Fruit fly (Drosophila melanogaster) whole organism, pupa: ENCODE measurements around the gene Zn72D.

ENCODE experiments used
- CG10348 ChIP-seq: fragments of 200-800 bp; sonication (Bioruptor generic); IDR thresholded peaks from 2 replicates; pipeline ENCODE4 v1.3.6; 2022; ENCODE audit warnings: missing biosample characterization, missing genetic modification characterization
- CG12605 ChIP-seq: fragments of 200-800 bp; sonication (Bioruptor generic); IDR thresholded peaks from 2 replicates; pipeline ENCODE4 v1.3.6; 2022; ENCODE audit warnings: missing biosample characterization, missing genetic modification characterization
- CG13204 ChIP-seq: fragments of 200-800 bp; sonication (Bioruptor generic); optimal IDR thresholded peaks from 2 replicates; lab custom pipeline; 2018; ENCODE audit warnings: missing biosample characterization, mild to moderate bottlenecking, missing genetic modification characterization, moderate library complexity
- CG14655 ChIP-seq: fragments of 200-800 bp; sonication (Bioruptor generic); optimal IDR thresholded peaks from 3 replicates; lab custom pipeline; 2017; ENCODE audit warnings: mild to moderate bottlenecking, missing biosample characterization, missing genetic modification reagents, missing genetic modification characterization
- CG15710 ChIP-seq: fragments of 200-800 bp; sonication (Bioruptor generic); optimal IDR thresholded peaks from 2 replicates; lab custom pipeline; 2018; ENCODE audit warnings: missing biosample characterization, mild to moderate bottlenecking, missing genetic modification characterization, moderate library complexity
- CG17806 ChIP-seq: fragments of 200-800 bp; sonication (Bioruptor generic); optimal IDR thresholded peaks from 2 replicates; lab custom pipeline; 2018; ENCODE audit warnings: missing biosample characterization, mild to moderate bottlenecking, missing genetic modification characterization, moderate library complexity
- CG32121 ChIP-seq: fragments of 200-800 bp; sonication (Bioruptor generic); IDR thresholded peaks from 2 replicates; pipeline ENCODE4 v1.3.6; 2022; ENCODE audit warnings: missing biosample characterization, missing genetic modification characterization
- CG34367 ChIP-seq: fragments of 200-800 bp; sonication (Bioruptor generic); optimal IDR thresholded peaks from 2 replicates; lab custom pipeline; 2018; ENCODE audit warnings: missing biosample characterization, mild to moderate bottlenecking, missing genetic modification characterization
- CG4496 ChIP-seq: fragments of 200-800 bp; sonication (Bioruptor generic); IDR thresholded peaks from 3 replicates; pipeline ENCODE4 v1.3.6; 2022; ENCODE audit warnings: missing biosample characterization, missing genetic modification characterization
- CG8159 ChIP-seq: fragments of 200-800 bp; sonication (Bioruptor generic); optimal IDR thresholded peaks from 3 replicates; lab custom pipeline; 2018; ENCODE audit warnings: missing biosample characterization, mild to moderate bottlenecking, missing genetic modification characterization, moderate library complexity
- CG8301 ChIP-seq: fragments of 200-800 bp; sonication (Bioruptor generic); optimal IDR thresholded peaks from 2 replicates; lab custom pipeline; 2018; ENCODE audit warnings: missing biosample characterization, mild to moderate bottlenecking, missing genetic modification characterization
- CG9948 ChIP-seq: fragments of 200-800 bp; sonication (Bioruptor generic); optimal IDR thresholded peaks from 2 replicates; lab custom pipeline; 2018; ENCODE audit warnings: missing biosample characterization, mild to moderate bottlenecking, missing genetic modification characterization, moderate library complexity
- D1 ChIP-seq: fragments of 200-800 bp; sonication (Bioruptor generic); optimal IDR thresholded peaks from 2 replicates; lab custom pipeline; 2018; ENCODE audit warnings: missing biosample characterization, mild to moderate bottlenecking, missing genetic modification characterization, moderate library complexity
- EcR ChIP-seq: fragments of 200-800 bp; sonication (Bioruptor generic); optimal IDR thresholded peaks from 3 replicates; lab custom pipeline; 2019; ENCODE audit warnings: missing biosample characterization, missing genetic modification characterization, mild to moderate bottlenecking, moderate library complexity, missing genetic modification reagents
- Ets98B ChIP-seq: fragments of 200-800 bp; sonication (Bioruptor generic); IDR thresholded peaks from 2 replicates; pipeline ENCODE4 v1.3.6; 2022; ENCODE audit warnings: missing biosample characterization, missing genetic modification characterization
- Pif1A ChIP-seq: fragments of 200-800 bp; sonication (Bioruptor generic); optimal IDR thresholded peaks from 3 replicates; lab custom pipeline; 2016; ENCODE audit warnings: missing biosample characterization, missing genetic modification characterization
- Pif1B ChIP-seq: fragments of 200-800 bp; sonication (Bioruptor generic); optimal IDR thresholded peaks from 3 replicates; lab custom pipeline; 2016; ENCODE audit warnings: missing biosample characterization, missing genetic modification characterization
- Snoo ChIP-seq: fragments of 200-800 bp; sonication (Bioruptor generic); optimal IDR thresholded peaks from 3 replicates; lab custom pipeline; 2017; ENCODE audit warnings: missing biosample characterization, mild to moderate bottlenecking, missing genetic modification characterization, inconsistent platforms
- fd96Ca ChIP-seq: fragments of 200-800 bp; sonication (Bioruptor generic); IDR thresholded peaks from 3 replicates; pipeline ENCODE4 v1.3.6; 2022; ENCODE audit warnings: missing biosample characterization, missing genetic modification characterization
- gl ChIP-seq: fragments of 200-800 bp; sonication (Bioruptor generic); optimal IDR thresholded peaks from 2 replicates; lab custom pipeline; 2018; ENCODE audit warnings: missing biosample characterization, mild to moderate bottlenecking, missing genetic modification characterization
- rn ChIP-seq: fragments of 200-800 bp; sonication (Bioruptor generic); IDR thresholded peaks from 2 replicates; pipeline ENCODE4 v1.3.6; 2022; ENCODE audit warnings: missing biosample characterization, missing genetic modification characterization

The Zn72D gene

DNA sequence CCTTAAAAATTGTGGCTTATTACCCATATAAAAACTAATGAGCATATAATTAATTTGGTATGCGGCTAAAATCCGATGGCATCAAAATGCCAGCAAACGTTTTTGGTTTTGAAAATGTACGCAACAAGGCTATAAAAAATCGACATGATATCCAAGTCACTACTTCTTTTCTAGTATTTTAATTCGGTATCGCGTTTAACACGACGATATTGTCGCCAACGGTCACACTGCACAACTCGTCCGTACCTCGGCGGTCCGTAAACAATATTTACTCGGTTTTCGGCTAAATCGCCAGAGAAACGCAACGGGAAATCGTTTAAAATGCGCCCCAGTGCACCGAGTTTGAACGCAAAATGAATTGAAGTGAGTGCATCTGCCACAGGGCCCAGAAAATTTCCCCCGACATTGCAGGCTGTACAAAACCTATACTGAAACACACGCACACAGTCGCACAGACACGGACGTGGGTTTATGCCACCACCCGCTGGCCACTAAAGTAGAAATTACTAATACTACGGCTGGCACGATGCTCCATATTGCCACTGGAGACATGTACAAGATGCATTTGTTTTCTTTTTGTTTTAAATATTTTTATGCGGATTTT lies 679 bp upstream of the Zn72D start, which contains the start of gene Taf4:
Gene Taf4, plus strand, starts transcription at position 210 of the 604 bp plus-strand sequence.
- TF ChIP-seq CG9948 (tag; lab: Kevin White, UChicago) (no peak), CG12605 (peak; percentile 59; the same call in 1 of the 2 replicates)

DNA sequence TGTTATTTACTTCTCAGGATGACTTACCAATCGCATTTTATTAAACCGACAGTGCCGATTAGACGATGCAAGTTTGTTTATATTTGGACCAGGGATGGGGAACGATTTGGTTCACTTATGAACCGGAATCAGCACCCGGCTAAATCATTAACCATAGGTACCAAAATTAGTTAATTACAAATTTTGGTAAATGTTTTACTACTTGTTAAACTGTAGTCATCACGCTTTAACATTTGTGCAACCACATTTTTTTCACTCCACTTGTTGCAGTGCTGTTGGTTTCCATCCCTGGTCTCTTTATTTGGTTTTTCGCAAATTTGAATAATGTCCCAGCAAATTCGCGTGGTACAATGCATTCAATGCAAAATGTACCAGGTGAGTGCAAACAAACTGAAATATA lies 6.9 kb downstream of the Zn72D start, which contains the start of the genes IntS9 and CG43295:
Gene IntS9, minus strand, starts transcription at position 100 of the 400 bp plus-strand sequence.
Gene CG43295, plus strand, starts transcription at position 325 of the 400 bp plus-strand sequence.
- no peak for TF ChIP-seq CG13204 (GFP tag; lab: Kevin White, UChicago)
- peak; percentile 74 for TF ChIP-seq CG32121 (GFP tag; lab: Robert Waterston, UW)
- TF ChIP-seq D1 (tag; lab: Kevin White, UChicago), result no peak
- peak; percentile 81 for TF ChIP-seq CG15710 (tag; lab: Kevin White, UChicago)
- no peak for TF ChIP-seq EcR
- TF ChIP-seq CG8159, result no peak
- TF ChIP-seq CG9948 (tag; lab: Kevin White, UChicago), result peak; percentile 67
- TF ChIP-seq gl (tag; lab: Kevin White, UChicago), result peak; percentile 71
- TF ChIP-seq Pif1B (GFP tag; lab: Kevin White, UChicago), result no peak
- no peak for TF ChIP-seq CG8301
- peak; percentile 72 for TF ChIP-seq CG12605
- no peak for TF ChIP-seq Pif1A
- TF ChIP-seq CG17806 (tag; lab: Kevin White, UChicago), result peak; percentile 83
- no peak for TF ChIP-seq CG10348 (GFP tag; lab: Robert Waterston, UW)
- peak; percentile 84 for TF ChIP-seq Ets98B
- TF ChIP-seq CG4496, result peak; percentile 88
- TF ChIP-seq CG14655, result no peak
- peak; percentile 73 for TF ChIP-seq CG34367 (tag; lab: Kevin White, UChicago)
- peak; percentile 91 for TF ChIP-seq fd96Ca (GFP tag; lab: Robert Waterston, UW)
- TF ChIP-seq Snoo (tag; lab: Kevin White, UChicago), result peak; percentile 77
- peak; percentile 61; the same call in 1 of the 2 replicates for TF ChIP-seq rn (GFP tag; lab: Robert Waterston, UW)

DNA sequence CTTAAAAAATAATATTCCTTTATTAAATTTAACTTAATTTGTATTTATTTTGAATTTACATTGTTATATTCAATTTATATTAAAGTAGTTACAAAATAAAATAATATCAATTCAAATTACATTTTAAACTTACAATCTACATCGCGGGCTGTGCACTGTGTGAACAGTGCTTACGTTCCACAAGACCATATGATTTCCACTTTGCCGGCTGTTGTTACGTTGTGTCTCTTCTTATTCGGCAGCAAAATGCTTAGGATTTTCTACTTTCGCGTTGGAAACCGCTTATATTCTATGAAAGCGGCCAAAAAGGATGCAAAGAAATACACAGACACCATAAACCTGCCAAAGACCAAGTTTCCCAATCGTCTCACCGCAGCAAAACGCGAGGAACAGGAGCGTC lies 12.4 kb downstream of the Zn72D start, which contains the start of gene IleRS-m:
Gene IleRS-m, plus strand, starts transcription at position 222 of the 400 bp plus-strand sequence.
- TF ChIP-seq CG9948 (tag; lab: Kevin White, UChicago), result no peak
- TF ChIP-seq Pif1A, result no peak
- no peak for TF ChIP-seq CG15710 (tag; lab: Kevin White, UChicago)

DNA sequence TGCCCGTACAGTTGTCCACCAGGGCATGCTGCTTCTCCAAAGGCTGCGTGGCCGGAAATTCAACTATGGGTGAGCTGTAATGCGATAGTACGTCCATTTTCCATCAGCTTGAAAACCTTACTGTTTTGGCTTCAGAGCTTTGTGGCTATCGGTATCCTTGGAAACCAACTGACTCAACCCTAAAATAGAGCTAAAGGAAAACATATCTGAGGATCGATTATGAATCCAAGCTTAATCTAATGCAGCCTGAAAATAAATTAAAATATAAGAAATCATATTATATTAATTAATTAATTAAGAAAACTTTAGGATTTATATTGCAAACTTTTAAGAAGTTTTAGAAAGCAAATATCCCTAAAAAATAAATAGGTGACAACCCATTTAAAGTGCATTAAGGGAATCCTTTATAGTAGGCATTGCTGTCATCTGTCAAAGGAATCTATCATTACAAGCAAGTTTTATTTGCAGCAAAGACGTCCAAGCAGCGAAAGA lies 15.0 kb downstream of the Zn72D start, which contains the start of the genes CG13074 and ATPsynbetaL:
Gene CG13074, minus strand, starts transcription at position 101 of the 492 bp plus-strand sequence.
Gene ATPsynbetaL, plus strand, starts transcription at position 442 of the 492 bp plus-strand sequence.
- TF ChIP-seq fd96Ca (GFP tag; lab: Robert Waterston, UW) (no peak), CG12605 (no peak), CG14655 (no peak), CG32121 (GFP tag; lab: Robert Waterston, UW) (no peak), EcR (no peak), rn (GFP tag; lab: Robert Waterston, UW) (no peak), CG8159 (no peak), D1 (tag; lab: Kevin White, UChicago) (no peak), CG10348 (GFP tag; lab: Robert Waterston, UW) (no peak), CG13204 (GFP tag; lab: Kevin White, UChicago) (no peak), CG4496 (no peak), CG34367 (tag; lab: Kevin White, UChicago) (no peak), gl (tag; lab: Kevin White, UChicago) (no peak), CG17806 (tag; lab: Kevin White, UChicago) (no peak), CG9948 (tag; lab: Kevin White, UChicago) (no peak)

DNA sequence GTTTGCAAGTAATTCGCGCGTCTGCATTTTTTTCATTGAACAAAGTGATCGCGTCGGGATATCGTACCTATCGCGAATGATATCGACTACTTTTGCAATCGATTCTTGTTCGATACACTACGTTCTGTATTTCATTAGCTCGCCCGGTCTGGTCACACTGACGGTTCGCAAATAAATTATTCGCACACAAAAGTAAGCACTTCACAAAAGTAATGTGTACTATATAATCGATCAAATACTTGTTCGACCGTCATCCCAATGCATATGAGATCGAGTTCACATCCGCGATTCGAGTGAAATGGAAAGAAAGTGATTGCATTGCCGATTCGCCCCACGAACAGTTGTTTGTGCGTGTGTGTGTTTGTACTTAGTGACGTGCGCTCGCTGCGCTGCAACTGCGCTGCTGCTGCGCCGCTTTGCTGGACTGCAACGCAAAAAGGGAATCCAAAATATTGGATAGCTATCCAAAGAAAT lies 22.1 kb downstream of the Zn72D start, which contains the start of the genes CG5235 and ClC-c:
Gene CG5235, minus strand, starts transcription at position 63 of the 474 bp plus-strand sequence.
Gene ClC-c, plus strand, starts transcription at position 125 of the 474 bp plus-strand sequence.
- no peak for TF ChIP-seq CG13204 (GFP tag; lab: Kevin White, UChicago)
- TF ChIP-seq CG12605, result no peak
- TF ChIP-seq CG17806 (tag; lab: Kevin White, UChicago), result no peak
- TF ChIP-seq CG8301, result no peak
- TF ChIP-seq CG14655, result no peak
- TF ChIP-seq fd96Ca (GFP tag; lab: Robert Waterston, UW), result no peak
- TF ChIP-seq EcR, result no peak
- no peak for TF ChIP-seq rn (GFP tag; lab: Robert Waterston, UW)
- no peak for TF ChIP-seq CG10348 (GFP tag; lab: Robert Waterston, UW)
- no peak for TF ChIP-seq CG9948 (tag; lab: Kevin White, UChicago)
- no peak for TF ChIP-seq CG15710 (tag; lab: Kevin White, UChicago)
- no peak for TF ChIP-seq D1 (tag; lab: Kevin White, UChicago)
- no peak for TF ChIP-seq Ets98B
- no peak for TF ChIP-seq gl (tag; lab: Kevin White, UChicago)
- TF ChIP-seq CG34367 (tag; lab: Kevin White, UChicago), result no peak
- TF ChIP-seq CG32121 (GFP tag; lab: Robert Waterston, UW), result no peak
- no peak for TF ChIP-seq Pif1A

DNA sequence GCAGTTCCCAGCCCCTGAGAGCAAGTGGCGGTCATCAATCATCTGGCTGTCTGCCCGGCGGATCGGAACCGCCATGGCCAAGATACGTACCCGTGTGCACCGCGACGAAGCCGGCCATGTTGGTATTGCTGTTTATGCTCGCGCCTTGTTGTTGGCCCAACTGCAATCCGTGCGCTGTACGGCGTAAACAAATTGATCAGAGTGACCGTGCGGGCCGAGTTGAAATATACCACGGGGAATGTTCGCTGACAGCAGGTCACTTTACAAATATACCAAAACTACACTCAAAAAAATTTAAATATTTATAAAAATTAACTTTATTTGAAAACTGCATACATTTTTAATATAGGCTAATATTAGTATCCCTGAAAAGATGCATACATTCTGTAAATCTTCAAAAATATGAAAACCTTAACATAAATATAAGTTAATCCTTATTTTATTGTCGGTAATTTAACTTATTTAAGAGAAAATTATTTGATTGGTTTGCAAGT lies 25.1 kb downstream of the Zn72D start, which contains the start of gene Tasp1:
Gene Tasp1, minus strand, starts transcription at position 203 of the 494 bp plus-strand sequence.
- TF ChIP-seq EcR, result no peak
- no peak for TF ChIP-seq Pif1A
- TF ChIP-seq CG14655, result no peak
- TF ChIP-seq CG12605, result 0 out of 2 replicates have a peak, but pooled peaks have one; percentile 36
- no peak for TF ChIP-seq Pif1B (GFP tag; lab: Kevin White, UChicago)
- TF ChIP-seq CG17806 (tag; lab: Kevin White, UChicago), result no peak
- no peak for TF ChIP-seq CG34367 (tag; lab: Kevin White, UChicago)
- TF ChIP-seq CG15710 (tag; lab: Kevin White, UChicago), result no peak
- TF ChIP-seq CG9948 (tag; lab: Kevin White, UChicago), result peak; percentile 46
- no peak for TF ChIP-seq CG8301
- no peak; the same call in 1 of the 2 replicates for TF ChIP-seq Ets98B
- no peak for TF ChIP-seq rn (GFP tag; lab: Robert Waterston, UW)
- TF ChIP-seq CG32121 (GFP tag; lab: Robert Waterston, UW), result peak; percentile 54; the same call in 1 of the 2 replicates
- no peak for TF ChIP-seq D1 (tag; lab: Kevin White, UChicago)
- no peak; the same call in 2 of the 3 replicates for TF ChIP-seq CG4496
- TF ChIP-seq CG10348 (GFP tag; lab: Robert Waterston, UW), result no peak
- TF ChIP-seq CG8159, result no peak
- no peak for TF ChIP-seq gl (tag; lab: Kevin White, UChicago)
- TF ChIP-seq CG13204 (GFP tag; lab: Kevin White, UChicago), result no peak
- no peak for TF ChIP-seq fd96Ca (GFP tag; lab: Robert Waterston, UW)
- peak; percentile 47 for TF ChIP-seq Snoo (tag; lab: Kevin White, UChicago)
